Fruit fly (Drosophila melanogaster): ENCODE measurements around the gene CG32638.

- TF ChIP-seq fu2 (GFP tag; optimal IDR thresholded peaks at IDR 0.05): no peak
- TF ChIP-seq pfk (GFP tag; optimal IDR thresholded peaks at IDR 0.05): no peak
- no peak for TF ChIP-seq sr (GFP tag; IDR thresholded peaks at IDR 0.05)
- TF ChIP-seq zfh2 (GFP tag; optimal IDR thresholded peaks at IDR 0.05): no peak
- TF ChIP-seq fd102C (GFP tag; optimal IDR thresholded peaks at IDR 0.05): no peak
- TF ChIP-seq B-H2 (GFP tag; optimal IDR thresholded peaks at IDR 0.05): no peak
- no peak for TF ChIP-seq cas (GFP tag; IDR thresholded peaks at IDR 0.05)
- no peak for TF ChIP-seq btn (GFP tag; optimal IDR thresholded peaks at IDR 0.05)
- TF ChIP-seq D (optimal IDR thresholded peaks at IDR 0.05): no peak
- no peak for TF ChIP-seq D (GFP tag; optimal IDR thresholded peaks at IDR 0.05)
- TF ChIP-seq fd3F (GFP tag; optimal IDR thresholded peaks at IDR 0.05): no peak
- TF ChIP-seq pan (optimal IDR thresholded peaks at IDR 0.05): no peak
- TF ChIP-seq pan (GFP tag; optimal IDR thresholded peaks at IDR 0.05 in 1 of 2, IDR thresholded peaks at IDR 0.05 in 1 of 2): no peak
- peak; percentile 90 for TF ChIP-seq Dll (GFP tag; IDR thresholded peaks at IDR 0.05; ENCODE audit: partially characterized antibody)
- TF ChIP-seq CG16815 (GFP tag; optimal IDR thresholded peaks at IDR 0.05): no peak
Observed at dm6 chrX:13154783-13155182, 26.2 kb upstream of the CG32638 start, which contains the start of the genes CG4318 and CG4332.
